Fruit fly (Drosophila melanogaster) whole organism, wandering third instar larva: ENCODE measurements around the gene Slc45-1.

Source experiments
- Abd-B ChIP-seq: fragments of >200 bp; optimal IDR thresholded peaks from 2 replicates; lab custom pipeline; 2017; ENCODE audit warnings: missing biosample characterization, missing genetic modification characterization
- Dfd ChIP-seq: fragments of >200 bp; optimal IDR thresholded peaks from 2 replicates; lab custom pipeline; 2017; ENCODE audit warnings: missing biosample characterization, missing genetic modification characterization
- Dif ChIP-seq: fragments of 200-275, 200-300 bp; sonication (Bioruptor generic); optimal IDR thresholded peaks from 2 replicates; lab custom pipeline; 2018; ENCODE audit warnings: missing biosample characterization, missing genetic modification characterization; ENCODE audit not compliant: partially characterized antibody
- HLH106 ChIP-seq: fragments of 200-800 bp; optimal IDR thresholded peaks from 3 replicates; lab custom pipeline; 2019; ENCODE audit warnings: missing biosample characterization, mild to moderate bottlenecking, missing genetic modification characterization, moderate library complexity
- N ChIP-seq: fragments of >200 bp; optimal IDR thresholded peaks from 2 replicates; lab custom pipeline; 2018; ENCODE audit warnings: missing biosample characterization, missing external identifiers, missing genetic modification characterization
- Rel ChIP-seq, 2 experiments: fragments of 200-800 bp; sonication (Bioruptor generic) in 1 of 2; optimal IDR thresholded peaks; 2 replicates in 1 of 2; 3 replicates in 1 of 2; lab custom pipeline; 2016 to 2019; ENCODE audit warnings: mild to moderate bottlenecking in 2 of 2, missing biosample characterization in 2 of 2, missing genetic modification characterization in 2 of 2, moderate library complexity in 1 of 2
- br ChIP-seq: fragments of 200-800 bp; sonication (Bioruptor generic); optimal IDR thresholded peaks from 2 replicates; lab custom pipeline; 2016; ENCODE audit warnings: missing biosample characterization, missing genetic modification characterization
- dl ChIP-seq, 2 experiments: fragments of 175-275, 200-275 bp in 1 of 2; fragments of 200-275 bp in 1 of 2; sonication (Bioruptor generic); optimal IDR thresholded peaks; lab custom pipeline; 2018; ENCODE audit warnings: mild to moderate bottlenecking in 2 of 2, missing biosample characterization in 2 of 2, missing genetic modification characterization in 2 of 2, moderate library complexity in 2 of 2; ENCODE audit not compliant: partially characterized antibody in 2 of 2, insufficient read depth in 1 of 2
- jim ChIP-seq: fragments of 175-275, 200-325 bp; sonication (Bioruptor generic); optimal IDR thresholded peaks from 2 replicates; lab custom pipeline; 2016; ENCODE audit warnings: missing biosample characterization, mild to moderate bottlenecking, missing genetic modification characterization
- pan ChIP-seq: fragments of >200 bp; optimal IDR thresholded peaks from 2 replicates; lab custom pipeline; 2017
- psq ChIP-seq: fragments of 200-800 bp; sonication (Bioruptor generic); optimal IDR thresholded peaks from 3 replicates; lab custom pipeline; 2017; ENCODE audit warnings: missing biosample characterization, mild to moderate bottlenecking, missing genetic modification characterization, moderate library complexity
- rgr ChIP-seq: fragments of 200-800 bp; sonication (Bioruptor generic); optimal IDR thresholded peaks from 3 replicates; lab custom pipeline; 2016; ENCODE audit warnings: missing biosample characterization, mild to moderate bottlenecking, missing genetic modification characterization
- usp ChIP-seq: fragments of >200 bp; optimal IDR thresholded peaks from 2 replicates; lab custom pipeline; 2017; ENCODE audit warnings: missing biosample characterization, missing genetic modification characterization

DNA sequence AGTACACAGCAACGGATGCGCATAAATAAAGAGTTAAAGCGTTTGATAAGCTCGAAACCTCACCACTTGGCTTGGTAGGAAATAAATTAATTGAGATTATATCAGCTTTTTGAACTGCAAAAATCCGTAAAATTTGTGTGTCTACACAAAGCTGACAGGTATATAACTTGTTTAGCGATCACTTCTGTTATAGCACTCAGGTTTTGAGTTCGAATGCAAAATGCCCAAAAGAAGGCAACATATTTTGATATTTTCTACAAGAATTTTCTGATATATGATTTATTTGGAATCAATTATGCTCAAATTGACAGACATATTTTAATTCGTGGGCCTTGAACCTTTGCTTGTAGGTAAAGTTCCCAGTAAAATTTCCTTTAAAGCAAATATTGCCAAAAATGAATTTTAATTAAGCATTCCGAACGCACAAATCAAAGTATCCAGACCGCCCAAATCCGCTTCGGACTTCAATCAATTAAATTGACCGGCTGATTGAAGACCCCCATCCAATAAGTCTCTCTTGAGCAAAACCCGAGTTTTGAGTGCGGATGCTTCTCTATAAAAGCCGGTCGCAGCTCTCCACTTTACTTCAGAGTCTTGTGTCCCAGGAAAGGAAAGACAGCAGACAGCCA is 2.8 kb upstream of the Slc45-1 start, which contains the start of gene CG4476:
- TF ChIP-seq psq, result no peak
- TF ChIP-seq pan (lab: Kevin White, UChicago), result no peak
- TF ChIP-seq usp (GFP tag; lab: Kevin White, UChicago), result no peak
- no peak for TF ChIP-seq jim
- TF ChIP-seq Dfd (GFP tag; lab: Kevin White, UChicago), result no peak
- no peak for TF ChIP-seq HLH106 (tag; lab: Kevin White, UChicago)
- TF ChIP-seq rgr (GFP tag; lab: Kevin White, UChicago), result no peak
- no peak for TF ChIP-seq Abd-B (GFP tag; lab: Kevin White, UChicago)
- TF ChIP-seq Dif (GFP tag; lab: Kevin White, UChicago), result peak; percentile 89
- TF ChIP-seq N (GFP tag; lab: Kevin White, UChicago), result no peak
- no peak for TF ChIP-seq br (GFP tag; lab: Kevin White, UChicago)
- TF ChIP-seq dl (GFP tag; optimal IDR thresholded peaks at IDR 0.05; lab: Kevin White, UChicago; ENCODE audit: insufficient read depth in 1 of 2, partially characterized antibody in 2 of 2), result peak in 1 of 2 experiments; percentile 56
- no peak for TF ChIP-seq Rel (GFP tag; optimal IDR thresholded peaks at IDR 0.05; lab: Kevin White, UChicago)
- TF ChIP-seq Rel (tag; optimal IDR thresholded peaks at IDR 0.05; lab: Kevin White, UChicago), result no peak
